Fruit fly (Drosophila melanogaster) whole organism, embryonic: Measurements from ENCODE around the gene CG14853.

ENCODE experiments used
- Blimp-1 ChIP-seq: fragments of 200-800 bp; sonication (Bioruptor generic); optimal IDR thresholded peaks from 3 replicates; lab custom pipeline; 2018; ENCODE audit warnings: missing biosample characterization, missing genetic modification characterization, mild to moderate bottlenecking, moderate library complexity, missing genetic modification reagents
- CG10147 ChIP-seq: fragments of 200-800 bp; sonication (Bioruptor generic); optimal IDR thresholded peaks from 2 replicates; lab custom pipeline; 2019; ENCODE audit warnings: missing biosample characterization, mild to moderate bottlenecking, missing genetic modification characterization, moderate library complexity
- CG10543 ChIP-seq: fragments of 200-800 bp; sonication (Bioruptor generic); optimal IDR thresholded peaks from 3 replicates; lab custom pipeline; 2017; ENCODE audit warnings: missing biosample characterization, mild to moderate bottlenecking, missing genetic modification characterization, moderate library complexity
- CG11085 ChIP-seq: fragments of 200-800 bp; sonication (Bioruptor generic); IDR thresholded peaks from 2 replicates; pipeline ENCODE4 v1.3.6; 2022; ENCODE audit warnings: missing biosample characterization, missing genetic modification characterization
- CG14014 ChIP-seq: fragments of 200-800 bp; sonication (Bioruptor generic); IDR thresholded peaks from 2 replicates; pipeline ENCODE4 v1.3.6; 2022; ENCODE audit warnings: missing biosample characterization, missing genetic modification characterization
- CG1603 ChIP-seq: fragments of 200-800 bp; sonication (Bioruptor generic); optimal IDR thresholded peaks from 2 replicates; lab custom pipeline; 2019; ENCODE audit warnings: missing biosample characterization, mild to moderate bottlenecking, missing genetic modification characterization, moderate library complexity
- CG16813 ChIP-seq: fragments of 200-800 bp; sonication (Bioruptor generic); IDR thresholded peaks from 3 replicates; pipeline ENCODE4 v1.3.6; 2022; ENCODE audit warnings: missing biosample characterization, missing genetic modification characterization; ENCODE audit not compliant: partially characterized antibody
- CG17385 ChIP-seq: fragments of 200-800 bp; sonication (Bioruptor generic); optimal IDR thresholded peaks from 3 replicates; lab custom pipeline; 2018; ENCODE audit warnings: missing biosample characterization, mild to moderate bottlenecking, missing genetic modification characterization
- CG18599 ChIP-seq: fragments of 200-800 bp; sonication (Bioruptor generic); optimal IDR thresholded peaks from 3 replicates; lab custom pipeline; 2017; ENCODE audit warnings: missing biosample characterization, missing genetic modification characterization, mild to moderate bottlenecking, moderate library complexity, missing genetic modification reagents
- CG2120 ChIP-seq: fragments of 200-800 bp; sonication (Bioruptor generic); optimal IDR thresholded peaks from 3 replicates; lab custom pipeline; 2016; ENCODE audit warnings: missing biosample characterization, missing genetic modification characterization
- CG30020 ChIP-seq: fragments of 200-800 bp; optimal IDR thresholded peaks from 2 replicates; lab custom pipeline; 2019; ENCODE audit warnings: missing biosample characterization, mild to moderate bottlenecking, missing genetic modification characterization, moderate library complexity
- CG3995 ChIP-seq: fragments of 200-800 bp; sonication (Bioruptor generic); optimal IDR thresholded peaks from 3 replicates; lab custom pipeline; 2016; ENCODE audit warnings: missing biosample characterization, missing genetic modification characterization
- CG7786 ChIP-seq: fragments of 200-800 bp; sonication (Bioruptor generic); optimal IDR thresholded peaks from 2 replicates; lab custom pipeline; 2016; ENCODE audit warnings: missing biosample characterization, missing genetic modification characterization
- CG9932 ChIP-seq: fragments of 200-800 bp; sonication (Bioruptor generic); IDR thresholded peaks from 2 replicates; pipeline ENCODE4 v1.3.6; 2022; ENCODE audit warnings: missing biosample characterization, missing genetic modification characterization
- D ChIP-seq, 2 experiments: fragments of 200-800 bp in 1 of 2; fragments of >200 bp in 1 of 2; sonication (Bioruptor generic) in 1 of 2; optimal IDR thresholded peaks; 2 replicates in 1 of 2; 3 replicates in 1 of 2; lab custom pipeline; 2017; ENCODE audit warnings: mild to moderate bottlenecking in 1 of 2, missing biosample characterization in 1 of 2, missing genetic modification characterization in 1 of 2, missing genetic modification reagents in 1 of 2
- D19B ChIP-seq: fragments of 200-800 bp; sonication (Bioruptor generic); optimal IDR thresholded peaks from 2 replicates; lab custom pipeline; 2017; ENCODE audit warnings: missing biosample characterization, mild to moderate bottlenecking, missing genetic modification characterization
- Drgx ChIP-seq: fragments of 200-800 bp; sonication (Bioruptor generic); IDR thresholded peaks from 2 replicates; pipeline ENCODE4 v1.3.6; 2022; ENCODE audit warnings: missing biosample characterization, missing genetic modification characterization
- Elba2 ChIP-seq: fragments of 200-800 bp; sonication (Bioruptor generic); optimal IDR thresholded peaks from 3 replicates; lab custom pipeline; 2016; ENCODE audit warnings: missing biosample characterization, missing genetic modification characterization
- Fer1 ChIP-seq: fragments of 200-800 bp; sonication (Bioruptor generic); optimal IDR thresholded peaks from 2 replicates; lab custom pipeline; 2017; ENCODE audit warnings: missing biosample characterization, mild to moderate bottlenecking, missing genetic modification characterization
- HLH4C ChIP-seq: fragments of 200-800 bp; sonication (Bioruptor generic); IDR thresholded peaks from 3 replicates; pipeline ENCODE4 v1.3.6; 2022; ENCODE audit warnings: missing biosample characterization, missing genetic modification characterization; ENCODE audit not compliant: partially characterized antibody
- Hmr ChIP-seq: fragments of 200-800 bp; sonication (Bioruptor generic); optimal IDR thresholded peaks from 3 replicates; lab custom pipeline; 2017; ENCODE audit warnings: mild to moderate bottlenecking, missing biosample characterization, missing genetic modification reagents, missing genetic modification characterization
- Jarid2 ChIP-seq: fragments of 200-800 bp; sonication (Bioruptor generic); optimal IDR thresholded peaks from 3 replicates; lab custom pipeline; 2017; ENCODE audit warnings: mild to moderate bottlenecking, missing biosample characterization, missing genetic modification reagents, missing genetic modification characterization
- Med ChIP-seq: fragments of 200-800 bp; sonication (Bioruptor generic); peaks from one replicate; lab custom pipeline; 2016; ENCODE audit warnings: missing biosample characterization, missing genetic modification characterization, mild to moderate bottlenecking, inconsistent platforms, moderate library complexity
- Nf-YA ChIP-seq: fragments of 200-800 bp; sonication (Bioruptor generic); IDR thresholded peaks from 2 replicates; pipeline ENCODE4 v1.3.6; 2022; ENCODE audit warnings: missing biosample characterization, missing genetic modification characterization
- Nf-YC ChIP-seq: fragments of 200-800 bp; optimal IDR thresholded peaks from 3 replicates; lab custom pipeline; 2019; ENCODE audit warnings: missing biosample characterization, mild to moderate bottlenecking, missing genetic modification characterization, moderate library complexity
- Pdp1 ChIP-seq, 2 experiments: fragments of 200-800 bp; sonication (Bioruptor generic); optimal IDR thresholded peaks; 3 replicates each; lab custom pipeline; 2016; ENCODE audit warnings: missing biosample characterization in 2 of 2, missing genetic modification characterization in 2 of 2, mild to moderate bottlenecking in 1 of 2, moderate library complexity in 1 of 2
- Scr ChIP-seq: fragments of 200-800 bp; sonication (Bioruptor generic); IDR thresholded peaks from 2 replicates; pipeline ENCODE4 v1.3.6; 2022; ENCODE audit warnings: missing biosample characterization, missing genetic modification characterization; ENCODE audit not compliant: partially characterized antibody
- chinmo ChIP-seq: fragments of 200-800 bp; sonication (Bioruptor generic); IDR thresholded peaks from 4 replicates; pipeline ENCODE4 v1.3.6; 2022; ENCODE audit warnings: missing biosample characterization, missing genetic modification characterization; ENCODE audit not compliant: partially characterized antibody
- grau ChIP-seq: fragments of 200-800 bp; optimal IDR thresholded peaks from 3 replicates; lab custom pipeline; 2019; ENCODE audit warnings: missing biosample characterization, mild to moderate bottlenecking, missing genetic modification characterization, moderate library complexity
- hb ChIP-seq: fragments of 200-800 bp; sonication (Bioruptor generic); IDR thresholded peaks from 3 replicates; pipeline ENCODE4 v1.3.6; 2022; ENCODE audit warnings: missing biosample characterization, missing genetic modification characterization; ENCODE audit not compliant: partially characterized antibody
- insv ChIP-seq, 2 experiments: fragments of 200-800 bp; sonication (Bioruptor generic); optimal IDR thresholded peaks; 3 replicates each; lab custom pipeline; 2016 to 2018; ENCODE audit warnings: missing biosample characterization in 2 of 2, missing genetic modification characterization in 2 of 2
- mld ChIP-seq: fragments of 200-800 bp; sonication (Bioruptor generic); IDR thresholded peaks from 3 replicates; pipeline ENCODE4 v1.3.6; 2022; ENCODE audit warnings: missing biosample characterization, missing genetic modification characterization; ENCODE audit not compliant: partially characterized antibody
- onecut ChIP-seq: fragments of 200-800 bp; sonication (Bioruptor generic); IDR thresholded peaks from 2 replicates; pipeline ENCODE4 v1.3.6; 2022; ENCODE audit warnings: missing biosample characterization, missing genetic modification characterization
- phol ChIP-seq: fragments of 200-800 bp; sonication (Bioruptor generic); optimal IDR thresholded peaks from 3 replicates; lab custom pipeline; 2018; ENCODE audit warnings: missing biosample characterization, mild to moderate bottlenecking, missing genetic modification characterization, moderate library complexity
- pnt ChIP-seq: fragments of 200-800 bp; sonication (Bioruptor generic); optimal IDR thresholded peaks from 3 replicates; lab custom pipeline; 2016; ENCODE audit warnings: missing biosample characterization, missing genetic modification characterization
- ranshi ChIP-seq: fragments of 200-800 bp; sonication (Bioruptor generic); IDR thresholded peaks from 2 replicates; pipeline ENCODE4 v1.3.6; 2022; ENCODE audit warnings: missing biosample characterization, missing genetic modification characterization
- sd ChIP-seq: fragments of 200-800 bp; sonication (Bioruptor generic); optimal IDR thresholded peaks from 3 replicates; lab custom pipeline; 2018; ENCODE audit warnings: missing biosample characterization, mild to moderate bottlenecking, missing genetic modification characterization, moderate library complexity
- sna ChIP-seq: fragments of 200-800 bp; sonication (Bioruptor generic); IDR thresholded peaks from 2 replicates; pipeline ENCODE4 v1.3.6; 2022; ENCODE audit warnings: missing biosample characterization, missing genetic modification characterization; ENCODE audit not compliant: partially characterized antibody
- tna ChIP-seq: fragments of 200-800 bp; sonication (Bioruptor generic); IDR thresholded peaks from 2 replicates; pipeline ENCODE4 v1.3.6; 2022; ENCODE audit warnings: missing biosample characterization, missing genetic modification characterization; ENCODE audit not compliant: partially characterized antibody
- yki ChIP-seq: fragments of >200 bp; optimal IDR thresholded peaks from 3 replicates; lab custom pipeline; 2018
- zen ChIP-seq: fragments of 200-800 bp; sonication (Bioruptor generic); optimal IDR thresholded peaks from 3 replicates; lab custom pipeline; 2018; ENCODE audit warnings: missing biosample characterization, mild to moderate bottlenecking, missing genetic modification characterization, moderate library complexity
- zfh2 ChIP-seq: fragments of 200-800 bp; sonication (Bioruptor generic); optimal IDR thresholded peaks from 2 replicates; lab custom pipeline; 2016; ENCODE audit warnings: missing biosample characterization, missing genetic modification characterization

CG14853 gene

DNA sequence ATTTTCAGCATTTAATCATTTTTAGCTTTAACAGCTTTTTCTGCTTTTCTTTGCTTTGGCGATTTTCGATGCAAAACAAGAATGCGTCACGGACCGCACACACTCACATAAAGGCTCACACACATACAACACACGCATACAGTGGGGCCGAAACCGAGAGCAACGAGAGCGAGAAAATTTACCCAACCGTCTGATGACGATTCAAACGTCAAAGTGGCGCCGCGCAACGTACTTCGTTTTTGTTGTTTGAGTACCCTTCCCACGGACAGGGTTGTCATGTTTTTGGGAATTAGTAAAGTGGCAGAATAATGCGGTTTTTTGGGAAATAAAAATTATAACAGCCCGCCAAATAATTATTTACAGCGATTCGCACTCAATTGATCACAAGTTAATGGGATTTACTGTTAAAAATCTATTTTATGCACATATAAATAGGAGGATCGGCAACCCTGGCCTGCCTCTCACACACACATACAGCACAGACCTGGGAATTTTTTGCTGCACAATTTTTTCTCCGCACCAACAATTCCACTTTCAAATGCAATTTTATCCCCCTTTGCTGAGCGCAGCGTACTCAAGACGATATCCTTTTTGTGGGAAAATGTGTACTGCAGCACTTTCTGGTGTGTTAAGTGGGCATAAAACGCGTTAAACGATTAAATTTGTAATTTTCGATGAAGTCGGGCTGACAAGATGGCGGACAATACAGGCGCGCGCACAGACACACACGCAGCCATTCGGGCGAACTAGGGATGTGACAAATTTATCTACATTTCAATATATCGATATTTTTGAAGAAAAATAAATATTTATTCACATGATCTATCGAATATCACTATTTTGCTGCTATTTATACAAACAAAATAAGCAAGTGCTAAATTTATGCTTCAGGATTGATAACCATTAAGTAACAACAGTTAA is 45.8 kb downstream of the CG14853 start (continued):
- TF ChIP-seq CG10543 (peak; percentile 97), CG1603 (tag; lab: Kevin White, UChicago) (peak; percentile 95), CG17385 (GFP tag; lab: Kevin White, UChicago) (peak; percentile 90), grau (tag; lab: Kevin White, UChicago) (peak; percentile 94)

dm6 chr3R:14655912-14656700 is 46.7 kb downstream of the CG14853 start:
- peak; percentile 39 for TF ChIP-seq CG7786 (GFP tag; lab: Kevin White, UChicago)
- TF ChIP-seq sna: no peak
- TF ChIP-seq hb: peak; percentile 56; the same call in 1 of the 3 replicates
- TF ChIP-seq Drgx (GFP tag; lab: Robert Waterston, UW): 0 out of 2 replicates have a peak, but pooled peaks have one; percentile 11
- TF ChIP-seq D (optimal IDR thresholded peaks at IDR 0.05; lab: Kevin White, UChicago): peak; percentile 70
- no peak for TF ChIP-seq D (GFP tag; optimal IDR thresholded peaks at IDR 0.05; lab: Kevin White, UChicago)
- TF ChIP-seq Elba2 (GFP tag; lab: Kevin White, UChicago): peak; percentile 98
- TF ChIP-seq Jarid2 (GFP tag; lab: Kevin White, UChicago): no peak
- TF ChIP-seq Pdp1 (GFP tag; optimal IDR thresholded peaks at IDR 0.05; lab: Kevin White, UChicago): peak in 1 of 2 experiments; percentile 70
- TF ChIP-seq CG10147 (GFP tag; lab: Kevin White, UChicago): peak; percentile 5
- peak; percentile 100 for TF ChIP-seq Nf-YC (tag; lab: Kevin White, UChicago)
- peak; percentile 97 to 100 for TF ChIP-seq insv (GFP tag; optimal IDR thresholded peaks at IDR 0.05; lab: Kevin White, UChicago)
- TF ChIP-seq D19B: peak; percentile 90
- TF ChIP-seq CG11085: no peak
- TF ChIP-seq CG30020 (tag; lab: Kevin White, UChicago): no peak
- no peak for TF ChIP-seq CG18599 (GFP tag; lab: Kevin White, UChicago)
- TF ChIP-seq CG14014 (GFP tag; lab: Robert Waterston, UW): 0 out of 2 replicates have a peak, but pooled peaks have one; percentile 7
- no peak for TF ChIP-seq phol
- 0 out of 3 replicates have a peak, but pooled peaks have one; percentile 18 for TF ChIP-seq mld
- 0 out of 2 replicates have a peak, but pooled peaks have one; percentile 22 for TF ChIP-seq tna (GFP tag; lab: Robert Waterston, UW)
- no peak for TF ChIP-seq Blimp-1 (GFP tag; lab: Kevin White, UChicago)
- TF ChIP-seq Scr (GFP tag; lab: Robert Waterston, UW): peak; percentile 7; the same call in 1 of the 2 replicates
- TF ChIP-seq sd (tag; lab: Kevin White, UChicago): no peak
- TF ChIP-seq zen: peak; percentile 9
- peak; percentile 2 for TF ChIP-seq Hmr
- TF ChIP-seq CG16813 (GFP tag; lab: Robert Waterston, UW): peak; percentile 55; the same call in 1 of the 3 replicates
- TF ChIP-seq yki (lab: Kevin White, UChicago): no peak
- TF ChIP-seq zfh2 (GFP tag; lab: Kevin White, UChicago): peak; percentile 2
- TF ChIP-seq Med (GFP tag; lab: Kevin White, UChicago): peak; percentile 85
- peak; percentile 66 for TF ChIP-seq Nf-YA (GFP tag; lab: Robert Waterston, UW)
- no peak for TF ChIP-seq onecut (GFP tag; lab: Robert Waterston, UW)
- no peak for TF ChIP-seq pnt (GFP tag; lab: Kevin White, UChicago)
- no peak for TF ChIP-seq ranshi (GFP tag; lab: Robert Waterston, UW)
- TF ChIP-seq CG9932 (GFP tag; lab: Robert Waterston, UW): no peak
- TF ChIP-seq CG3995: peak; percentile 89
- peak; percentile 69; the same call in 2 of the 4 replicates for TF ChIP-seq chinmo (GFP tag; lab: Robert Waterston, UW)
- 0 out of 3 replicates have a peak, but pooled peaks have one; percentile 30 for TF ChIP-seq HLH4C (GFP tag; lab: Robert Waterston, UW)
- TF ChIP-seq CG2120 (GFP tag; lab: Kevin White, UChicago): peak; percentile 0
- TF ChIP-seq Fer1 (GFP tag; lab: Kevin White, UChicago): no peak
